Worm (Caenorhabditis elegans) whole organism, L4/young adult: ENCODE results near the gene F20D1.3.

Source experiments
- W03F9.2 ChIP-seq: fragments of 150-350 bp; optimal IDR thresholded peaks from 2 replicates; lab custom pipeline; 2014; ENCODE audit warnings: missing biosample characterization, missing genetic modification characterization
- dao-5 ChIP-seq: sonication (generic microtip); optimal IDR thresholded peaks from 2 replicates; lab custom pipeline; 2016; ENCODE audit warnings: missing genotype, missing genetic modification characterization, moderate library complexity, missing compliant biosample characterization

ce11 chrX:14982525-14982924 is 6.6 kb downstream of the F20D1.3 start, which contains the start of gene plp-2:
- TF ChIP-seq dao-5 (tag; lab: Kevin White, UChicago) (no peak), W03F9.2 (tag; lab: Kevin White, UChicago) (no peak)
